Worm (Caenorhabditis elegans) whole organism, young adult: ENCODE measurements around the gene T19H12.3.

Experiments
- B0019.2 ChIP-seq: fragments of 200-800 bp; sonication (Bioruptor generic); conservative IDR thresholded peaks from 2 replicates; pipeline ENCODE4 v1.3.6; 2022; ENCODE audit warnings: missing genetic modification reagents, missing genetic modification characterization, missing compliant biosample characterization
- B0261.1 ChIP-seq: sonication (generic microtip); optimal IDR thresholded peaks from 2 replicates; lab custom pipeline; 2016; ENCODE audit warnings: mild to moderate bottlenecking, missing genetic modification characterization, moderate library complexity, missing compliant biosample characterization
- C17E4.6 ChIP-seq: fragments of 200-800 bp; sonication (Bioruptor generic); IDR thresholded peaks from 2 replicates; pipeline ENCODE4 v1.3.6; 2022; ENCODE audit warnings: missing genetic modification reagents, missing genetic modification characterization, missing compliant biosample characterization
- F23B12.7 ChIP-seq: sonication (generic microtip); optimal IDR thresholded peaks from 2 replicates; lab custom pipeline; 2017; ENCODE audit warnings: missing genetic modification characterization, mild to moderate bottlenecking, missing compliant biosample characterization, antibody characterized with exemption, moderate library complexity; ENCODE audit not compliant: insufficient read depth
- F33H1.4 ChIP-seq: fragments of 200-800 bp; sonication (Bioruptor generic); IDR thresholded peaks from 2 replicates; pipeline ENCODE4 v1.3.6; 2022; ENCODE audit warnings: missing genetic modification reagents, missing genetic modification characterization, missing compliant biosample characterization
- T26A5.8 ChIP-seq: sonication (generic microtip); optimal IDR thresholded peaks from 2 replicates; lab custom pipeline; 2016; ENCODE audit warnings: missing genetic modification characterization, missing compliant biosample characterization
- atf-7 ChIP-seq: sonication (generic microtip); optimal IDR thresholded peaks from 2 replicates; lab custom pipeline; 2017; ENCODE audit warnings: mild to moderate bottlenecking, missing genetic modification characterization, missing compliant biosample characterization
- athp-1 ChIP-seq: sonication (generic microtip); optimal IDR thresholded peaks from 2 replicates; lab custom pipeline; 2017; ENCODE audit warnings: mild to moderate bottlenecking, missing genetic modification characterization, missing compliant biosample characterization
- attf-5 ChIP-seq: fragments of 200-800 bp; sonication (Bioruptor generic); optimal IDR thresholded peaks from 2 replicates; lab custom pipeline; 2018; ENCODE audit warnings: mild to moderate bottlenecking, missing genetic modification characterization, missing compliant biosample characterization
- bed-1 ChIP-seq: fragments of 200-800 bp; sonication (Bioruptor generic); IDR thresholded peaks from 2 replicates; pipeline ENCODE4 v1.3.6; 2022; ENCODE audit warnings: missing genetic modification reagents, missing genetic modification characterization, missing compliant biosample characterization
- ceh-58 ChIP-seq: fragments of 200-800 bp; sonication (Bioruptor generic); IDR thresholded peaks from 2 replicates; pipeline ENCODE4 v1.3.6; 2022; ENCODE audit warnings: missing genetic modification characterization, missing compliant biosample characterization
- dpff-1 ChIP-seq: sonication (generic microtip); optimal IDR thresholded peaks from 2 replicates; lab custom pipeline; 2017; ENCODE audit warnings: mild to moderate bottlenecking, missing genetic modification characterization, missing compliant biosample characterization
- ets-4 ChIP-seq: fragments of 200-800 bp; sonication (Bioruptor generic); optimal IDR thresholded peaks from 2 replicates; lab custom pipeline; 2018; ENCODE audit warnings: mild to moderate bottlenecking, missing genetic modification characterization, missing compliant biosample characterization
- hlh-12 ChIP-seq: sonication (generic microtip); optimal IDR thresholded peaks from 2 replicates; lab custom pipeline; 2016; ENCODE audit warnings: missing genetic modification characterization, missing compliant biosample characterization
- lag-1 ChIP-seq: fragments of 200-800 bp; sonication (Bioruptor generic); IDR thresholded peaks from 2 replicates; pipeline ENCODE4 v1.3.6; 2022; ENCODE audit warnings: missing genetic modification reagents, missing genetic modification characterization, missing compliant biosample characterization
- lsl-1 ChIP-seq: fragments of 200-800 bp; sonication (Bioruptor generic); optimal IDR thresholded peaks from 2 replicates; lab custom pipeline; 2018; ENCODE audit warnings: mild to moderate bottlenecking, missing genetic modification characterization, moderate library complexity, missing compliant biosample characterization
- lsy-27 ChIP-seq: sonication (generic microtip); optimal IDR thresholded peaks from 2 replicates; lab custom pipeline; 2017; ENCODE audit warnings: missing genetic modification characterization, mild to moderate bottlenecking, missing compliant biosample characterization, antibody characterized with exemption, missing genotype, borderline replicate concordance; ENCODE audit not compliant: insufficient read depth
- snpc-1.1 ChIP-seq: sonication (generic microtip); optimal IDR thresholded peaks from 2 replicates; lab custom pipeline; 2017; ENCODE audit warnings: missing genetic modification characterization, mild to moderate bottlenecking, missing compliant biosample characterization, antibody characterized with exemption, moderate library complexity, missing genotype, missing genetic modification reagents; ENCODE audit not compliant: insufficient read depth
- snpc-4 ChIP-seq, 5 experiments: fragments of 150-350 bp in 1 of 5; sonication (generic microtip) in 4 of 5; optimal IDR thresholded peaks; 2 replicates each; lab custom pipeline; 2014 to 2018; ENCODE audit warnings: missing genetic modification characterization in 5 of 5, missing biosample characterization in 3 of 5, antibody characterized with exemption in 2 of 5, mild to moderate bottlenecking in 2 of 5, missing compliant biosample characterization in 2 of 5, missing genotype in 2 of 5, moderate library complexity in 2 of 5, missing genetic modification reagents in 1 of 5
- somi-1 ChIP-seq: fragments of 200-800 bp; sonication (Bioruptor generic); optimal IDR thresholded peaks from 2 replicates; lab custom pipeline; 2018; ENCODE audit warnings: mild to moderate bottlenecking, missing genetic modification characterization, missing compliant biosample characterization
- unc-62 ChIP-seq: fragments of 150-350 bp; optimal IDR thresholded peaks from 2 replicates; lab custom pipeline; 2014; ENCODE audit warnings: missing biosample characterization, missing genetic modification reagents, missing genetic modification characterization
- zfh-2 ChIP-seq: fragments of 200-800 bp; sonication (Bioruptor generic); conservative IDR thresholded peaks from 2 replicates; pipeline ENCODE4 v1.3.6; 2022; ENCODE audit warnings: missing genetic modification reagents, missing genetic modification characterization, missing compliant biosample characterization
- ztf-22 ChIP-seq: fragments of 200-800 bp; sonication (Bioruptor generic); optimal IDR thresholded peaks from 2 replicates; lab custom pipeline; 2018; ENCODE audit warnings: mild to moderate bottlenecking, missing genetic modification characterization, moderate library complexity, missing compliant biosample characterization
- ztf-25 ChIP-seq: fragments of 200-800 bp; sonication (Bioruptor generic); IDR thresholded peaks from 2 replicates; pipeline ENCODE4 v1.3.6; 2022; ENCODE audit warnings: missing genetic modification reagents, missing genetic modification characterization, missing compliant biosample characterization
- ztf-28 ChIP-seq: fragments of 200-800 bp; sonication (Bioruptor generic); IDR thresholded peaks from 2 replicates; pipeline ENCODE4 v1.3.6; 2022; ENCODE audit warnings: missing genetic modification reagents, missing genetic modification characterization, missing compliant biosample characterization

Gene T19H12.3

DNA sequence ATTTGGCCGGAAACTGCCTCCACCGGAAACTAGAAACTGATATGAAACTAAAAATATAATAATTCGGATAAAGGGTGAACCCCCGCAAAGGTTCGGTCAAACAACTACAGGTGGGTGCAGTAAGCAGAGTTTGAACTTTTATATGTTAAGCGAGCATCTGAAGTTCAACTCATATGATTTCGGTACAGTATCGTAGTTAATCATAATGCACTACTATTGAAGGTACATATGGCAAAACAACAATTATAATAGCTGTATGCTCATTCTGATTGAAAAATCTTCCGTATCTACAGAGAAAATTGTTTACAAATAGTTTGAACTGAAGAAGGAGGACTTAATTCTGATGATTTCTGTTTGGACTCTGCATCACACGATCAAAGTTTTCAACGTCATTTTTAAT is 47.8 kb downstream of the T19H12.3 start:
- TF ChIP-seq ztf-22 = no peak
- no peak for TF ChIP-seq dpff-1 (tag; lab: Kevin White, UChicago)
- TF ChIP-seq unc-62 = no peak
- TF ChIP-seq lsl-1 (GFP tag; lab: Kevin White, UChicago) = no peak
- no peak for TF ChIP-seq lsy-27 (tag; lab: Kevin White, UChicago)
- no peak for TF ChIP-seq hlh-12
- TF ChIP-seq bed-1 (GFP tag; lab: Robert Waterston, UW) = no peak
- TF ChIP-seq zfh-2 = no peak
- no peak for TF ChIP-seq C17E4.6
- no peak for TF ChIP-seq ets-4 (GFP tag; lab: Kevin White, UChicago)
- no peak for TF ChIP-seq B0261.1
- TF ChIP-seq, all 124 proteins: peak for 0

DNA sequence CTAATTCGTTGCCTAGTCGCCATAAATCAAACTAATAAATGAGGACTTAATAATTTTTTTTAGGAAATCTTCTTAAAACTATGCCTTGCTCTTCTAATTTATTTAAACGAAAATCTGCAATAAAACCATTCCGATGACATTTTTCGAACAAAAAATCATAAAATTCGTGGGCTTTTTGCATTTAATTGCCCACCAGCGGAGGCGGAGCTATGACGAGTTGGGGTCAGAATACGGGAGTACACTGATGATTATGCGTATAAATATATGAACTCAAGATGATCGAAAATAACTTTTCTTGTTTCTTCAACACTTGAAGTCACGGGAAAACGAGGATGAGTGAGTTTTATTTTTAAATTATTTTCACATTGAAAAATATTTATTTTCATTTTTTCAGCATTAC is 48.9 kb downstream of the T19H12.3 start, which contains the start of gene catp-2:
Gene catp-2, plus strand, starts transcription at position 301 of the 400 bp plus-strand sequence.
- TF ChIP-seq F33H1.4 (GFP tag; lab: Robert Waterston, UW) (no peak), T26A5.8 (tag; lab: Kevin White, UChicago) (no peak), B0019.2 (GFP tag; lab: Robert Waterston, UW) (no peak), lsy-27 (tag; lab: Kevin White, UChicago) (no peak), attf-5 (GFP tag; lab: Kevin White, UChicago) (no peak), snpc-1.1 (tag; lab: Kevin White, UChicago) (no peak), ztf-25 (GFP tag; lab: Robert Waterston, UW) (no peak), atf-7 (tag; lab: Kevin White, UChicago) (no peak), ceh-58 (no peak), ztf-28 (no peak), lag-1 (no peak), hlh-12 (no peak), athp-1 (tag; lab: Kevin White, UChicago) (no peak)

- TF ChIP-seq snpc-4 (GFP tag; optimal IDR thresholded peaks at IDR 0.05; lab: Kevin White, UChicago) (no peak), snpc-4 (tag; optimal IDR thresholded peaks at IDR 0.05; lab: Kevin White, UChicago) (no peak), athp-1 (tag; lab: Kevin White, UChicago) (no peak), somi-1 (GFP tag; lab: Kevin White, UChicago) (no peak), F23B12.7 (tag; lab: Kevin White, UChicago) (no peak)
- TF ChIP-seq, all 124 proteins: peak for 0
Measured at ce11 chrV:4935096-4935495, 49.6 kb downstream of the T19H12.3 start.
